Fruit fly (Drosophila melanogaster) whole organism, pupa: ENCODE measurements around the gene pinta.

Experiments used
- CG10348 ChIP-seq: fragments of 200-800 bp; sonication (Bioruptor generic); IDR thresholded peaks from 2 replicates; pipeline ENCODE4 v1.3.6; 2022; ENCODE audit warnings: missing biosample characterization, missing genetic modification characterization
- CG12605 ChIP-seq: fragments of 200-800 bp; sonication (Bioruptor generic); IDR thresholded peaks from 2 replicates; pipeline ENCODE4 v1.3.6; 2022; ENCODE audit warnings: missing biosample characterization, missing genetic modification characterization
- CG13204 ChIP-seq: fragments of 200-800 bp; sonication (Bioruptor generic); optimal IDR thresholded peaks from 2 replicates; lab custom pipeline; 2018; ENCODE audit warnings: missing biosample characterization, mild to moderate bottlenecking, missing genetic modification characterization, moderate library complexity
- CG14655 ChIP-seq: fragments of 200-800 bp; sonication (Bioruptor generic); optimal IDR thresholded peaks from 3 replicates; lab custom pipeline; 2017; ENCODE audit warnings: mild to moderate bottlenecking, missing biosample characterization, missing genetic modification reagents, missing genetic modification characterization
- CG15710 ChIP-seq: fragments of 200-800 bp; sonication (Bioruptor generic); optimal IDR thresholded peaks from 2 replicates; lab custom pipeline; 2018; ENCODE audit warnings: missing biosample characterization, mild to moderate bottlenecking, missing genetic modification characterization, moderate library complexity
- CG17806 ChIP-seq: fragments of 200-800 bp; sonication (Bioruptor generic); optimal IDR thresholded peaks from 2 replicates; lab custom pipeline; 2018; ENCODE audit warnings: missing biosample characterization, mild to moderate bottlenecking, missing genetic modification characterization, moderate library complexity
- CG32121 ChIP-seq: fragments of 200-800 bp; sonication (Bioruptor generic); IDR thresholded peaks from 2 replicates; pipeline ENCODE4 v1.3.6; 2022; ENCODE audit warnings: missing biosample characterization, missing genetic modification characterization
- CG34367 ChIP-seq: fragments of 200-800 bp; sonication (Bioruptor generic); optimal IDR thresholded peaks from 2 replicates; lab custom pipeline; 2018; ENCODE audit warnings: missing biosample characterization, mild to moderate bottlenecking, missing genetic modification characterization
- CG4496 ChIP-seq: fragments of 200-800 bp; sonication (Bioruptor generic); IDR thresholded peaks from 3 replicates; pipeline ENCODE4 v1.3.6; 2022; ENCODE audit warnings: missing biosample characterization, missing genetic modification characterization
- CG8159 ChIP-seq: fragments of 200-800 bp; sonication (Bioruptor generic); optimal IDR thresholded peaks from 3 replicates; lab custom pipeline; 2018; ENCODE audit warnings: missing biosample characterization, mild to moderate bottlenecking, missing genetic modification characterization, moderate library complexity
- CG8301 ChIP-seq: fragments of 200-800 bp; sonication (Bioruptor generic); optimal IDR thresholded peaks from 2 replicates; lab custom pipeline; 2018; ENCODE audit warnings: missing biosample characterization, mild to moderate bottlenecking, missing genetic modification characterization
- CG9948 ChIP-seq: fragments of 200-800 bp; sonication (Bioruptor generic); optimal IDR thresholded peaks from 2 replicates; lab custom pipeline; 2018; ENCODE audit warnings: missing biosample characterization, mild to moderate bottlenecking, missing genetic modification characterization, moderate library complexity
- D1 ChIP-seq: fragments of 200-800 bp; sonication (Bioruptor generic); optimal IDR thresholded peaks from 2 replicates; lab custom pipeline; 2018; ENCODE audit warnings: missing biosample characterization, mild to moderate bottlenecking, missing genetic modification characterization, moderate library complexity
- EcR ChIP-seq: fragments of 200-800 bp; sonication (Bioruptor generic); optimal IDR thresholded peaks from 3 replicates; lab custom pipeline; 2019; ENCODE audit warnings: missing biosample characterization, missing genetic modification characterization, mild to moderate bottlenecking, moderate library complexity, missing genetic modification reagents
- Ets98B ChIP-seq: fragments of 200-800 bp; sonication (Bioruptor generic); IDR thresholded peaks from 2 replicates; pipeline ENCODE4 v1.3.6; 2022; ENCODE audit warnings: missing biosample characterization, missing genetic modification characterization
- Pif1A ChIP-seq: fragments of 200-800 bp; sonication (Bioruptor generic); optimal IDR thresholded peaks from 3 replicates; lab custom pipeline; 2016; ENCODE audit warnings: missing biosample characterization, missing genetic modification characterization
- Pif1B ChIP-seq: fragments of 200-800 bp; sonication (Bioruptor generic); optimal IDR thresholded peaks from 3 replicates; lab custom pipeline; 2016; ENCODE audit warnings: missing biosample characterization, missing genetic modification characterization
- Snoo ChIP-seq: fragments of 200-800 bp; sonication (Bioruptor generic); optimal IDR thresholded peaks from 3 replicates; lab custom pipeline; 2017; ENCODE audit warnings: missing biosample characterization, mild to moderate bottlenecking, missing genetic modification characterization, inconsistent platforms
- fd96Ca ChIP-seq: fragments of 200-800 bp; sonication (Bioruptor generic); IDR thresholded peaks from 3 replicates; pipeline ENCODE4 v1.3.6; 2022; ENCODE audit warnings: missing biosample characterization, missing genetic modification characterization
- gl ChIP-seq: fragments of 200-800 bp; sonication (Bioruptor generic); optimal IDR thresholded peaks from 2 replicates; lab custom pipeline; 2018; ENCODE audit warnings: missing biosample characterization, mild to moderate bottlenecking, missing genetic modification characterization
- rn ChIP-seq: fragments of 200-800 bp; sonication (Bioruptor generic); IDR thresholded peaks from 2 replicates; pipeline ENCODE4 v1.3.6; 2022; ENCODE audit warnings: missing biosample characterization, missing genetic modification characterization

Gene pinta

dm6 chr3R:22421618-22422017 lies 3.1 kb downstream of the pinta start:
- TF ChIP-seq CG34367 (tag; lab: Kevin White, UChicago) (peak; percentile 23), CG32121 (GFP tag; lab: Robert Waterston, UW) (peak; percentile 60; the same call in 1 of the 2 replicates), D1 (tag; lab: Kevin White, UChicago) (no peak), CG12605 (GFP tag; lab: Robert Waterston, UW) (peak; percentile 61), CG9948 (tag; lab: Kevin White, UChicago) (peak; percentile 49), fd96Ca (GFP tag; lab: Robert Waterston, UW) (no peak), CG10348 (GFP tag; lab: Robert Waterston, UW) (0 out of 2 replicates have a peak, but pooled peaks have one; percentile 32), CG4496 (GFP tag; lab: Robert Waterston, UW) (peak; percentile 86), gl (no peak), CG13204 (GFP tag; lab: Kevin White, UChicago) (no peak), CG15710 (tag; lab: Kevin White, UChicago) (peak; percentile 70), CG14655 (GFP tag; lab: Kevin White, UChicago) (no peak), Ets98B (peak; percentile 70), Pif1A (GFP tag; lab: Kevin White, UChicago) (peak; percentile 74), Snoo (peak; percentile 87), CG8159 (peak; percentile 55), EcR (GFP tag; lab: Kevin White, UChicago) (no peak), CG17806 (tag; lab: Kevin White, UChicago) (peak; percentile 43), CG8301 (tag; lab: Kevin White, UChicago) (no peak), rn (GFP tag; lab: Robert Waterston, UW) (no peak), Pif1B (GFP tag; lab: Kevin White, UChicago) (peak; percentile 71)

DNA sequence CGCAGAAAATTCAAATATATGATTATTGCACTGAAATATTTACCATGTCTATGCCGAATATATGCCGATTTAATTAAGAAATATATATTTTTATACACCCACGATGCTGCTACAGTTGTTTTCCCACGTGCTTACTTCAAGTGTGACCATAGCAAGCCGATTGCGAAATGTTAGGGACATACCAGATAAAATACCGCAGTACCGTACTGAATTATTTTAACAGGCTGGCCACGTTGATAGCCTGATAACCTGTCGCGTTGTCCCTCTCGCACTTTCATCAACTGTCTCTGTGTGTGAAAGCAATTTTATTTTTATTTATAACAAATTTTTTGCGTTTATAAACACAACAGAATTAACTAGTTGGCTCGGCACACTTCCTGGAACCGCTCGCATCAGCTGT lies 3.8 kb downstream of the pinta start, which contains the start of the genes Nop56 and mats:
Gene Nop56, minus strand, starts transcription at position 158 of the 400 bp plus-strand sequence.
Gene mats, plus strand, starts transcription at position 251 of the 400 bp plus-strand sequence.
- 0 out of 3 replicates have a peak, but pooled peaks have one; percentile 29 for TF ChIP-seq CG4496 (GFP tag; lab: Robert Waterston, UW)
- no peak for TF ChIP-seq Ets98B
- TF ChIP-seq, all 21 proteins: peak for 1

- no peak for TF ChIP-seq CG32121 (GFP tag; lab: Robert Waterston, UW)
- TF ChIP-seq CG10348 (GFP tag; lab: Robert Waterston, UW), result no peak
- no peak for TF ChIP-seq CG13204 (GFP tag; lab: Kevin White, UChicago)
- no peak for TF ChIP-seq CG17806 (tag; lab: Kevin White, UChicago)
- TF ChIP-seq gl, result no peak
- no peak for TF ChIP-seq CG9948 (tag; lab: Kevin White, UChicago)
- no peak for TF ChIP-seq EcR (GFP tag; lab: Kevin White, UChicago)
- no peak for TF ChIP-seq CG34367 (tag; lab: Kevin White, UChicago)
- no peak for TF ChIP-seq CG8159
- TF ChIP-seq CG4496 (GFP tag; lab: Robert Waterston, UW), result no peak
- no peak for TF ChIP-seq CG15710 (tag; lab: Kevin White, UChicago)
- no peak for TF ChIP-seq CG8301 (tag; lab: Kevin White, UChicago)
Measured at dm6 chr3R:22411879-22412587, 12.7 kb downstream of the pinta start.

- TF ChIP-seq CG15710 (tag; lab: Kevin White, UChicago), result peak; percentile 64
- TF ChIP-seq CG32121 (GFP tag; lab: Robert Waterston, UW), result peak; percentile 45; the same call in 1 of the 2 replicates
- TF ChIP-seq Ets98B, result no peak
- TF ChIP-seq CG8159, result peak; percentile 62
- TF ChIP-seq Snoo, result peak; percentile 70
- TF ChIP-seq CG14655 (GFP tag; lab: Kevin White, UChicago), result no peak
- 0 out of 2 replicates have a peak, but pooled peaks have one; percentile 9 for TF ChIP-seq rn (GFP tag; lab: Robert Waterston, UW)
- no peak for TF ChIP-seq CG8301 (tag; lab: Kevin White, UChicago)
- peak; percentile 35 for TF ChIP-seq CG9948 (tag; lab: Kevin White, UChicago)
- TF ChIP-seq CG4496 (GFP tag; lab: Robert Waterston, UW), result no peak
- TF ChIP-seq CG17806 (tag; lab: Kevin White, UChicago), result peak; percentile 20
- peak; percentile 14 for TF ChIP-seq Pif1B (GFP tag; lab: Kevin White, UChicago)
- peak; percentile 70 for TF ChIP-seq fd96Ca (GFP tag; lab: Robert Waterston, UW)
- 0 out of 2 replicates have a peak, but pooled peaks have one; percentile 14 for TF ChIP-seq CG10348 (GFP tag; lab: Robert Waterston, UW)
Measured at dm6 chr3R:22410537-22411360, 14.0 kb downstream of the pinta start, which contains the start of the genes CG13850 and lqfR. CG13850 (minus strand) TSS chr3R:22410915. lqfR (plus strand) TSS chr3R:22411301.

DNA sequence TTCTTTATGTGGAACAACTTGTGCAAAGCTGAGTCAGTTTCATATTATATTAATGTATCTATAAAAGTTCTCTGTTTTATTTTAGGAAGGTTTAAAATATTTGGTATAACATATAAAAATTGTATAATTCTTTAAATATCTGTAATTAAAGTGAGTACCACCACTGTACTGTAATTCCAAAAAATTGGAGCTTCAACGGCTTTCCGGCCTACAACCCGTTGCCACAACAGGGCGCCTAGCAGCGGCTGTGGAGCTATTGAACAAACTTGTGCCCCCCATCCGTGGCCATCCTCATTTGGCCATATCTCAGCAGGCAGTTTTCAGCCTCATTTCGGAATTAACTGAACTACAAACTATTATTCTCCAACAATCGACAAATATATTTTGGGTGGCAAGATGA lies 19.1 kb downstream of the pinta start, which contains the start of gene CG13855:
Gene CG13855, plus strand, starts transcription at position 301 of the 400 bp plus-strand sequence.
- TF ChIP-seq fd96Ca (GFP tag; lab: Robert Waterston, UW), result no peak
- no peak for TF ChIP-seq CG34367 (tag; lab: Kevin White, UChicago)
- TF ChIP-seq Snoo, result no peak
- TF ChIP-seq CG10348 (GFP tag; lab: Robert Waterston, UW), result no peak
- no peak for TF ChIP-seq rn (GFP tag; lab: Robert Waterston, UW)
- TF ChIP-seq gl, result no peak
- TF ChIP-seq CG12605 (GFP tag; lab: Robert Waterston, UW), result no peak
- TF ChIP-seq CG8159, result no peak
- no peak for TF ChIP-seq CG9948 (tag; lab: Kevin White, UChicago)
- no peak for TF ChIP-seq CG17806 (tag; lab: Kevin White, UChicago)
- no peak for TF ChIP-seq Pif1A (GFP tag; lab: Kevin White, UChicago)
- no peak for TF ChIP-seq EcR (GFP tag; lab: Kevin White, UChicago)
- no peak for TF ChIP-seq D1 (tag; lab: Kevin White, UChicago)
- no peak for TF ChIP-seq Pif1B (GFP tag; lab: Kevin White, UChicago)
- TF ChIP-seq CG15710 (tag; lab: Kevin White, UChicago), result no peak
- no peak for TF ChIP-seq CG14655 (GFP tag; lab: Kevin White, UChicago)
- TF ChIP-seq CG32121 (GFP tag; lab: Robert Waterston, UW), result no peak
- no peak for TF ChIP-seq CG4496 (GFP tag; lab: Robert Waterston, UW)
- no peak for TF ChIP-seq CG8301 (tag; lab: Kevin White, UChicago)
- TF ChIP-seq CG13204 (GFP tag; lab: Kevin White, UChicago), result no peak
- TF ChIP-seq, all 21 proteins: peak for 0
